Fruit fly (Drosophila melanogaster): ENCODE results near the gene Fnta.

Gene Fnta

DNA sequence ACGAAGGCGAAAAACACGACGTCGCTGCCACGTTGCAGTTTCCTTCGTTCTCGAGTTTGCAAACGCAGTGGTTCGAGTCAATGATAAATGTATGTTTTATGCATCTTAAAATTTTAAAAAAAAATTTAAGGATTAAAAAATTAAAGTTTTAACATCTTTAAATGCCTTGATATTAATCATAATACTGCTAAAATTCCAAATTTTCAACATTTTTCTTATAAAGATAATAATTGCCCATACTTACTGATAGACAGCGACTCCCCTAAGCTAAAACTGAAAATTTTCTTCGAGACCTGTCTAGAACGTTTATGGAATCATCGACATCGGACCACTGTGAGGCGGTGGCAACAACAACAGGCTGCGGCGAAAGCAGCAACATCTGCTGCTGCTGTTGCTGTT lies 9.2 kb downstream of the Fnta start (continued):
- peak; percentile 87 for TF ChIP-seq Ets96B (tag; optimal IDR thresholded peaks at IDR 0.05)
- no peak for TF ChIP-seq Eip93F (GFP tag; optimal IDR thresholded peaks at IDR 0.05)
- peak; percentile 66 for TF ChIP-seq CG9139 (GFP tag; optimal IDR thresholded peaks at IDR 0.05)
- TF ChIP-seq CG32006 (GFP tag; optimal IDR thresholded peaks at IDR 0.05): peak; percentile 78
- TF ChIP-seq CG3032 (tag; optimal IDR thresholded peaks at IDR 0.05): peak; percentile 91
- peak; percentile 79 for TF ChIP-seq achi (GFP tag; optimal IDR thresholded peaks at IDR 0.05)
- no peak for TF ChIP-seq Hr39 (GFP tag; optimal IDR thresholded peaks at IDR 0.05)
- TF ChIP-seq CG10631 (GFP tag; optimal IDR thresholded peaks at IDR 0.05): peak; percentile 56

DNA sequence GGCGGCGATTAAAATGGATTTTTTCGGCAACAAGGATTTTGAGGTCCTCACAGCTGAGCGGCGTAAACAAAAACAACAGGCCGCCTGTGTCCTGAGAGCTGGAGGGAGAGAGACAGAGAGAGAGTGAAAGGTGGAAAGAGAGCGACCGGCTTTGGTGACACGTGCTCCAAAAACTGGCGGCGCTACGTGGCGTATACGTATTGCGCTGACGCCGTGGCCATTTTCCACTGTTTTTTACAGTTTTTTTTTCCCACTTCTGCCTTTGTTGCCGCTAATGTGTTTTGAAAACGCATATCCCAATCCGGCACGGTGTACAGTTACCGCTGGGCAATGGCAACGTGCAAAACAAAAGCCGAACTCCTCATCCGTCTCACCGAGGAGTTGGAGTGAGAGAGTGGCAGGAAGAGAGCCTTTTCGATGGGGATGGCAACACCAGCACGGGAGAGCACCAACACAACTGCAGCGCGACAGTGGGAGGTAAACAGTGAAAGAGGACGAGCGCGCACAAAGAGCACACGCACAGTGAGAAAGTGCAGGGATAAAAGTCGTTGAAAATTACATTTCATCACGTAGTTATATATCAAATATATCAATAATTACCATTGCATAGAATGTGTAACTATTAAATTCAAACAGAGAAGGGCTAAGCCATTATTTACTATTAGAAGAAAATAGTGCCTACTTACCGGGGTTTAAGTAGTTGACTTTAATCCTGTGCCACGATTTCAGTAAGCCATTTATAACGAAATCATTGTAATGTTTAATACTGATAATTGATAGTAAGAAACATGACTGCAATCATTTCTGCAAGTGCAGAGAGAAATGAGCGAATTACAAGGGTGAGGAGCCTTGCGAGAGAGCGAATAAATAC lies 9.8 kb downstream of the Fnta start:
- TF ChIP-seq CG1621 (tag; optimal IDR thresholded peaks at IDR 0.05) (peak; percentile 58), CG11762 (GFP tag; optimal IDR thresholded peaks at IDR 0.05; ENCODE audit: insufficient read depth) (peak; percentile 68), CG8632 (GFP tag; optimal IDR thresholded peaks at IDR 0.05) (peak; percentile 64), CG34406 (GFP tag; optimal IDR thresholded peaks at IDR 0.05) (peak; percentile 73), Hr38 (GFP tag; optimal IDR thresholded peaks at IDR 0.05) (no peak), fd59A (GFP tag; optimal IDR thresholded peaks at IDR 0.05) (peak; percentile 82), Smox (GFP tag; optimal IDR thresholded peaks at IDR 0.05) (peak; percentile 79), salr (GFP tag; optimal IDR thresholded peaks at IDR 0.05) (peak; percentile 63 to 88), CG10669 (GFP tag; optimal IDR thresholded peaks at IDR 0.05) (peak; percentile 78), CG32006 (GFP tag; optimal IDR thresholded peaks at IDR 0.05) (peak; percentile 82), eg (GFP tag; IDR thresholded peaks at IDR 0.05) (no peak), cyc (GFP tag; optimal IDR thresholded peaks at IDR 0.05) (peak; percentile 71), CG6163 (GFP tag; IDR thresholded peaks at IDR 0.05) (peak; percentile 50), Blimp-1 (GFP tag; optimal IDR thresholded peaks at IDR 0.05) (peak; percentile 49), Eip75B (GFP tag; optimal IDR thresholded peaks at IDR 0.05) (peak; percentile 85), CG4318 (GFP tag; optimal IDR thresholded peaks at IDR 0.05) (peak; percentile 48), fd85E (GFP tag; optimal IDR thresholded peaks at IDR 0.05) (peak; percentile 30), CG8319 (GFP tag; optimal IDR thresholded peaks at IDR 0.05) (peak; percentile 19), topi (GFP tag; optimal IDR thresholded peaks at IDR 0.05) (peak; percentile 73), Met (GFP tag; optimal IDR thresholded peaks at IDR 0.05) (peak; percentile 81), acj6 (GFP tag; optimal IDR thresholded peaks at IDR 0.05) (peak; percentile 82), dac (GFP tag; optimal IDR thresholded peaks at IDR 0.05) (peak; percentile 32), OdsH (GFP tag; optimal IDR thresholded peaks at IDR 0.05) (peak; percentile 53), CG3032 (tag; optimal IDR thresholded peaks at IDR 0.05) (peak; percentile 78), Eip78C (GFP tag) (no peak), lz (GFP tag; optimal IDR thresholded peaks at IDR 0.05) (peak; percentile 77), CG11294 (GFP tag; IDR thresholded peaks at IDR 0.05) (peak; percentile 17; the same call in 1 of the 2 replicates), ss (GFP tag; optimal IDR thresholded peaks at IDR 0.05) (no peak), vri (GFP tag; optimal IDR thresholded peaks at IDR 0.05) (peak; percentile 67), Lpt (GFP tag; optimal IDR thresholded peaks at IDR 0.05) (peak; percentile 28), CG9139 (GFP tag; optimal IDR thresholded peaks at IDR 0.05) (peak; percentile 30), fkh (GFP tag; optimal IDR thresholded peaks at IDR 0.05) (no peak), CG6276 (GFP tag; optimal IDR thresholded peaks at IDR 0.05) (no peak), Sox102F (GFP tag; optimal IDR thresholded peaks at IDR 0.05) (peak; percentile 75), CG16779 (tag; optimal IDR thresholded peaks at IDR 0.05) (no peak), CG8119 (GFP tag; IDR thresholded peaks at IDR 0.05) (peak; percentile 42; the same call in 2 of the 3 replicates), CG11902 (GFP tag; optimal IDR thresholded peaks at IDR 0.05) (peak; percentile 72), Eip93F (GFP tag; optimal IDR thresholded peaks at IDR 0.05) (peak; percentile 40), pdm3 (GFP tag; optimal IDR thresholded peaks at IDR 0.05) (peak; percentile 72), Sox15 (GFP tag; optimal IDR thresholded peaks at IDR 0.05) (peak; percentile 51), CG6854 (GFP tag; optimal IDR thresholded peaks at IDR 0.05) (peak; percentile 1), Hr39 (GFP tag; optimal IDR thresholded peaks at IDR 0.05) (peak; percentile 78), Hr4 (GFP tag; optimal IDR thresholded peaks at IDR 0.05) (peak; percentile 71), CG10631 (GFP tag; optimal IDR thresholded peaks at IDR 0.05) (peak; percentile 88), net (GFP tag; optimal IDR thresholded peaks at IDR 0.05) (no peak)
